Worm (Caenorhabditis elegans) whole organism, L2 larva: ENCODE measurements around the gene Y17G9B.2.

ENCODE experiments used
- aly-2 ChIP-seq: fragments of 150-350 bp; optimal IDR thresholded peaks from 2 replicates; lab custom pipeline; 2014; ENCODE audit warnings: missing biosample characterization, missing genetic modification characterization
- elt-1 ChIP-seq: fragments of 150-350 bp; optimal IDR thresholded peaks from 2 replicates; lab custom pipeline; 2014; ENCODE audit warnings: missing biosample characterization, missing genetic modification characterization
- nhr-6 ChIP-seq: fragments of 150-350 bp; optimal IDR thresholded peaks from 2 replicates; lab custom pipeline; 2014; ENCODE audit warnings: missing biosample characterization, missing genetic modification characterization

DNA sequence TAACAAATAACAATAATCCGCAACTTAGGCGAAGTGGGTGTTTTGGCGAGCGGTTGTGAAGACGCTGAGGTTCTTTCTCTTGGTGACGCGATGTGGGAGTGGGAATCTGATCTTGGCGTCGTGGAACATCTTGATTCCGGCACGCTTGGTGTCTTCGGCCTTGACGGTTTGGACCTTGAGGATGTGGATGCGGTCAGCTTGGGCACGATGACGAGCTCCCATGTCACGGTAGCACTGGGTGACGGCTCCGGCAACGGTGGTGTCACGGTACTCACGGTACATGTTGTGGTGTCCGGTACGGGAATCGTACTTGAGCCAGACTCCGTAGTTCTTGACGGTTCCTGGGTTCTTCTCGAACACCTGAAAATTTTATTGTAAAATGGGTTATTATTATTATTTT lies 14.8 kb upstream of the Y17G9B.2 start:
- TF ChIP-seq aly-2 (tag; lab: Kevin White, UChicago) (no peak), nhr-6 (tag; lab: Kevin White, UChicago) (no peak), elt-1 (no peak)
